Fruit fly (Drosophila melanogaster) whole organism, prepupa: ENCODE data around the gene CG42749.
A peak's percentile ranks its signal among the peaks of the same experiment; 100 is the strongest.

Experiments used
- CG10631 ChIP-seq: fragments of 200-800 bp; sonication (Bioruptor generic); optimal IDR thresholded peaks from 2 replicates; lab custom pipeline; 2016; ENCODE audit warnings: missing biosample characterization, missing genetic modification characterization
- CG10669 ChIP-seq: fragments of 200-800 bp; sonication (Bioruptor generic); optimal IDR thresholded peaks from 3 replicates; lab custom pipeline; 2018; ENCODE audit warnings: missing biosample characterization, mild to moderate bottlenecking, missing genetic modification characterization, moderate library complexity
- CG11294 ChIP-seq: fragments of 200-800 bp; sonication (Bioruptor generic); IDR thresholded peaks from 2 replicates; pipeline ENCODE4 v1.3.6; 2022; ENCODE audit warnings: missing biosample characterization, missing genetic modification characterization
- CG11762 ChIP-seq: fragments of 200-800 bp; sonication (Bioruptor generic); optimal IDR thresholded peaks from 3 replicates; lab custom pipeline; 2016; ENCODE audit warnings: missing biosample characterization, missing genetic modification characterization; ENCODE audit not compliant: insufficient read depth
- CG1621 ChIP-seq: fragments of 200-800 bp; sonication (Bioruptor generic); optimal IDR thresholded peaks from 3 replicates; lab custom pipeline; 2018; ENCODE audit warnings: missing biosample characterization, mild to moderate bottlenecking, missing genetic modification characterization
- CG16779 ChIP-seq: fragments of 200-800 bp; sonication (Bioruptor generic); optimal IDR thresholded peaks from 3 replicates; lab custom pipeline; 2017; ENCODE audit warnings: missing biosample characterization, mild to moderate bottlenecking, missing genetic modification characterization
- CG3032 ChIP-seq: fragments of 200-800 bp; optimal IDR thresholded peaks from 2 replicates; lab custom pipeline; 2019; ENCODE audit warnings: missing biosample characterization, mild to moderate bottlenecking, missing genetic modification characterization, moderate library complexity
- CG32006 ChIP-seq: fragments of 200-800 bp; sonication (Bioruptor generic); optimal IDR thresholded peaks from 3 replicates; lab custom pipeline; 2017; ENCODE audit warnings: missing biosample characterization, mild to moderate bottlenecking, missing genetic modification characterization
- CG34406 ChIP-seq: fragments of 200-800 bp; sonication (Bioruptor generic); optimal IDR thresholded peaks from 3 replicates; lab custom pipeline; 2016; ENCODE audit warnings: missing biosample characterization, missing genetic modification characterization
- CG3919 ChIP-seq: fragments of 200-800 bp; sonication (Bioruptor generic); optimal IDR thresholded peaks from 3 replicates; lab custom pipeline; 2016; ENCODE audit warnings: missing biosample characterization, missing genetic modification characterization
- CG6163 ChIP-seq: fragments of 200-800 bp; sonication (Bioruptor generic); IDR thresholded peaks from 3 replicates; pipeline ENCODE4 v1.3.6; 2022; ENCODE audit warnings: missing biosample characterization, missing genetic modification characterization
- CG6808 ChIP-seq: fragments of 200-800 bp; sonication (Bioruptor generic); optimal IDR thresholded peaks from 3 replicates; lab custom pipeline; 2017; ENCODE audit warnings: missing biosample characterization, missing genetic modification characterization, mild to moderate bottlenecking, moderate library complexity, missing genetic modification reagents
- CG6854 ChIP-seq: fragments of 200-800 bp; sonication (Bioruptor generic); optimal IDR thresholded peaks from 2 replicates; lab custom pipeline; 2017; ENCODE audit warnings: missing biosample characterization, mild to moderate bottlenecking, missing genetic modification characterization
- CG8119 ChIP-seq: fragments of 200-800 bp; sonication (Bioruptor generic); IDR thresholded peaks from 3 replicates; pipeline ENCODE4 v1.3.6; 2022; ENCODE audit warnings: missing biosample characterization, missing genetic modification characterization
- CG8319 ChIP-seq: fragments of 200-800 bp; sonication (Bioruptor generic); optimal IDR thresholded peaks from 3 replicates; lab custom pipeline; 2016; ENCODE audit warnings: missing biosample characterization, missing genetic modification characterization
- CG8632 ChIP-seq: fragments of 200-800 bp; sonication (Bioruptor generic); optimal IDR thresholded peaks from 3 replicates; lab custom pipeline; 2016; ENCODE audit warnings: missing biosample characterization, missing genetic modification characterization
- Eip75B ChIP-seq: fragments of 200-800 bp; sonication (Bioruptor generic); optimal IDR thresholded peaks from 3 replicates; lab custom pipeline; 2016; ENCODE audit warnings: missing biosample characterization, missing genetic modification characterization
- Eip78C ChIP-seq: fragments of 200-800 bp; sonication (Bioruptor generic); peaks from one replicate; lab custom pipeline; 2016; ENCODE audit warnings: missing biosample characterization, missing genetic modification characterization
- Eip93F ChIP-seq: fragments of 200-800 bp; sonication (Bioruptor generic); optimal IDR thresholded peaks from 2 replicates; lab custom pipeline; 2016; ENCODE audit warnings: missing biosample characterization, mild to moderate bottlenecking, missing genetic modification characterization
- Ets21C ChIP-seq: fragments of 200-800 bp; sonication (Bioruptor generic); optimal IDR thresholded peaks from 3 replicates; lab custom pipeline; 2016; ENCODE audit warnings: missing biosample characterization, missing genetic modification characterization
- Ets96B ChIP-seq: fragments of 200-800 bp; optimal IDR thresholded peaks from 2 replicates; lab custom pipeline; 2019; ENCODE audit warnings: missing biosample characterization, mild to moderate bottlenecking, missing genetic modification characterization, moderate library complexity
- Gug ChIP-seq: fragments of 200-800 bp; sonication (Bioruptor generic); IDR thresholded peaks from 2 replicates; pipeline ENCODE4 v1.3.6; 2022; ENCODE audit warnings: missing biosample characterization, missing genetic modification characterization
- Hr38 ChIP-seq: sonication (Bioruptor generic); optimal IDR thresholded peaks from 2 replicates; lab custom pipeline; 2016; ENCODE audit warnings: missing biosample characterization, missing genetic modification characterization
- Hr39 ChIP-seq: fragments of 200-800 bp; sonication (Bioruptor generic); optimal IDR thresholded peaks from 2 replicates; lab custom pipeline; 2016; ENCODE audit warnings: missing biosample characterization, missing genetic modification characterization
- Hr4 ChIP-seq: fragments of 200-800 bp; sonication (Bioruptor generic); optimal IDR thresholded peaks from 3 replicates; lab custom pipeline; 2016; ENCODE audit warnings: missing biosample characterization, missing genetic modification characterization
- Met ChIP-seq: fragments of 200-800 bp; sonication (Bioruptor generic); optimal IDR thresholded peaks from 3 replicates; lab custom pipeline; 2016; ENCODE audit warnings: missing biosample characterization, missing genetic modification characterization
- OdsH ChIP-seq: fragments of 200-800 bp; sonication (Bioruptor generic); optimal IDR thresholded peaks from 3 replicates; lab custom pipeline; 2016; ENCODE audit warnings: missing biosample characterization, missing genetic modification characterization
- Sox102F ChIP-seq: fragments of 200-800 bp; sonication (Bioruptor generic); optimal IDR thresholded peaks from 2 replicates; lab custom pipeline; 2016; ENCODE audit warnings: missing biosample characterization, mild to moderate bottlenecking, missing genetic modification characterization
- Sox14 ChIP-seq: fragments of 200-800 bp; sonication (Bioruptor generic); optimal IDR thresholded peaks from 3 replicates; lab custom pipeline; 2016; ENCODE audit warnings: missing biosample characterization, missing genetic modification characterization
- Sox15 ChIP-seq: fragments of 200-800 bp; sonication (Bioruptor generic); optimal IDR thresholded peaks from 3 replicates; lab custom pipeline; 2016; ENCODE audit warnings: missing biosample characterization, missing genetic modification characterization
- achi ChIP-seq: fragments of 200-800 bp; sonication (Bioruptor generic); optimal IDR thresholded peaks from 3 replicates; lab custom pipeline; 2016; ENCODE audit warnings: missing biosample characterization, missing genetic modification characterization
- acj6 ChIP-seq: fragments of 200-800 bp; sonication (Bioruptor generic); optimal IDR thresholded peaks from 3 replicates; lab custom pipeline; 2016; ENCODE audit warnings: missing biosample characterization, missing genetic modification characterization
- cyc ChIP-seq: fragments of 200-800 bp; sonication (Bioruptor generic); optimal IDR thresholded peaks from 3 replicates; lab custom pipeline; 2016; ENCODE audit warnings: missing biosample characterization, missing genetic modification characterization
- dac ChIP-seq: fragments of 200-800 bp; sonication (Bioruptor generic); optimal IDR thresholded peaks from 2 replicates; lab custom pipeline; 2017; ENCODE audit warnings: missing biosample characterization, mild to moderate bottlenecking, missing genetic modification characterization
- eg ChIP-seq: fragments of 200-800 bp; sonication (Bioruptor generic); IDR thresholded peaks from 3 replicates; pipeline ENCODE4 v1.3.6; 2022; ENCODE audit warnings: missing biosample characterization, missing genetic modification characterization
- fd59A ChIP-seq: fragments of 200-800 bp; sonication (Bioruptor generic); optimal IDR thresholded peaks from 2 replicates; lab custom pipeline; 2017; ENCODE audit warnings: missing biosample characterization, mild to moderate bottlenecking, missing genetic modification characterization, missing genetic modification reagents
- fd85E ChIP-seq: fragments of 200-800 bp; sonication (Bioruptor generic); optimal IDR thresholded peaks from 3 replicates; lab custom pipeline; 2016; ENCODE audit warnings: missing biosample characterization, missing genetic modification characterization
- fkh ChIP-seq: fragments of 200-800 bp; sonication (Bioruptor generic); optimal IDR thresholded peaks from 3 replicates; lab custom pipeline; 2017; ENCODE audit warnings: missing biosample characterization, mild to moderate bottlenecking, missing genetic modification characterization, moderate library complexity
- lz ChIP-seq: fragments of 200-800 bp; sonication (Bioruptor generic); optimal IDR thresholded peaks from 3 replicates; lab custom pipeline; 2016; ENCODE audit warnings: missing biosample characterization, missing genetic modification characterization
- net ChIP-seq: fragments of 200-800 bp; sonication (Bioruptor generic); optimal IDR thresholded peaks from 3 replicates; lab custom pipeline; 2016; ENCODE audit warnings: missing biosample characterization, missing genetic modification characterization
- pdm3 ChIP-seq: fragments of 200-800 bp; sonication (Bioruptor generic); optimal IDR thresholded peaks from 3 replicates; lab custom pipeline; 2016; ENCODE audit warnings: missing biosample characterization, missing genetic modification characterization
- salr ChIP-seq, 2 experiments: fragments of 200-800 bp; sonication (Bioruptor generic); optimal IDR thresholded peaks; 3 replicates each; lab custom pipeline; 2016 to 2018; ENCODE audit warnings: missing biosample characterization in 2 of 2, missing genetic modification characterization in 2 of 2, mild to moderate bottlenecking in 1 of 2
- spab ChIP-seq: fragments of 200-800 bp; sonication (Bioruptor generic); optimal IDR thresholded peaks from 2 replicates; lab custom pipeline; 2017; ENCODE audit warnings: missing biosample characterization, mild to moderate bottlenecking, missing genetic modification characterization, missing genetic modification reagents
- ss ChIP-seq, 2 experiments: fragments of 200-800 bp; sonication (Bioruptor generic); optimal IDR thresholded peaks; 2 replicates in 1 of 2; 3 replicates in 1 of 2; lab custom pipeline; 2017 to 2018; ENCODE audit warnings: mild to moderate bottlenecking in 2 of 2, missing biosample characterization in 2 of 2, missing genetic modification characterization in 2 of 2, moderate library complexity in 1 of 2
- svp ChIP-seq: fragments of 200-800 bp; sonication (Bioruptor generic); peaks from one replicate; lab custom pipeline; 2016; ENCODE audit warnings: missing biosample characterization, missing genetic modification characterization
- vri ChIP-seq: fragments of 200-800 bp; sonication (Bioruptor generic); optimal IDR thresholded peaks from 3 replicates; lab custom pipeline; 2016; ENCODE audit warnings: missing biosample characterization, mild to moderate bottlenecking, missing genetic modification characterization

CG42749 gene

dm6 chrX:5299957-5300356, 4.1 kb downstream of the CG42749 start:
- TF ChIP-seq CG6808 (GFP tag; lab: Kevin White, UChicago): no peak
- peak; percentile 12 for TF ChIP-seq Sox14 (GFP tag; lab: Kevin White, UChicago)
- TF ChIP-seq fd59A (GFP tag; lab: Kevin White, UChicago): peak; percentile 17
- peak; percentile 9; the same call in 1 of the 3 replicates for TF ChIP-seq CG6163 (GFP tag; lab: Robert Waterston, UW)
- TF ChIP-seq Sox15 (GFP tag; lab: Kevin White, UChicago): no peak
- TF ChIP-seq CG34406: no peak
- no peak for TF ChIP-seq spab (GFP tag; lab: Kevin White, UChicago)
- TF ChIP-seq Hr39 (GFP tag; lab: Kevin White, UChicago): peak; percentile 2
- TF ChIP-seq CG8119 (GFP tag; lab: Robert Waterston, UW): no peak
- TF ChIP-seq fkh (GFP tag; lab: Kevin White, UChicago): no peak
- no peak for TF ChIP-seq CG16779 (tag; lab: Kevin White, UChicago)
- TF ChIP-seq OdsH (GFP tag; lab: Kevin White, UChicago): no peak
- TF ChIP-seq pdm3 (GFP tag; lab: Kevin White, UChicago): no peak
- TF ChIP-seq CG3032 (tag; lab: Kevin White, UChicago): peak; percentile 27
- no peak for TF ChIP-seq Hr4 (GFP tag; lab: Kevin White, UChicago)
- peak; percentile 19 for TF ChIP-seq CG10631 (GFP tag; lab: Kevin White, UChicago)
- TF ChIP-seq Eip78C (GFP tag; lab: Kevin White, UChicago): peak; percentile 85
- TF ChIP-seq svp (GFP tag; lab: Kevin White, UChicago): peak; percentile 36
- no peak for TF ChIP-seq CG8632 (GFP tag; lab: Kevin White, UChicago)
- no peak for TF ChIP-seq Eip93F (GFP tag; lab: Kevin White, UChicago)
- TF ChIP-seq Eip75B (GFP tag; lab: Kevin White, UChicago): peak; percentile 4
- TF ChIP-seq lz: peak; percentile 19
- TF ChIP-seq CG6854 (GFP tag; lab: Kevin White, UChicago): no peak
- peak; percentile 13 for TF ChIP-seq Ets96B (tag; lab: Kevin White, UChicago)
- TF ChIP-seq vri (GFP tag; lab: Kevin White, UChicago): no peak
- peak; percentile 5 for TF ChIP-seq Met (GFP tag; lab: Kevin White, UChicago)
- TF ChIP-seq Gug (GFP tag; lab: Robert Waterston, UW): no peak
- no peak for TF ChIP-seq Sox102F (GFP tag; lab: Kevin White, UChicago)
- no peak for TF ChIP-seq CG10669 (GFP tag; lab: Kevin White, UChicago)
- no peak for TF ChIP-seq fd85E (GFP tag; lab: Kevin White, UChicago)
- peak; percentile 19 for TF ChIP-seq CG3919 (GFP tag; lab: Kevin White, UChicago)
- peak in 1 of 2 experiments; percentile 24 for TF ChIP-seq ss (GFP tag; optimal IDR thresholded peaks at IDR 0.05; lab: Kevin White, UChicago)
- TF ChIP-seq acj6 (GFP tag; lab: Kevin White, UChicago): peak; percentile 1
- no peak for TF ChIP-seq salr (GFP tag; optimal IDR thresholded peaks at IDR 0.05; lab: Kevin White, UChicago)

dm6 chrX:5300623-5301283, 4.9 kb downstream of the CG42749 start:
- no peak for TF ChIP-seq Hr38
- peak; percentile 91 for TF ChIP-seq Eip78C (GFP tag; lab: Kevin White, UChicago)
- TF ChIP-seq CG3032 (tag; lab: Kevin White, UChicago): peak; percentile 65
- TF ChIP-seq CG6808 (GFP tag; lab: Kevin White, UChicago): peak; percentile 66
- TF ChIP-seq svp (GFP tag; lab: Kevin White, UChicago): no peak
- peak; percentile 52 for TF ChIP-seq CG8632 (GFP tag; lab: Kevin White, UChicago)
- peak; percentile 45 to 71 for TF ChIP-seq ss (GFP tag; optimal IDR thresholded peaks at IDR 0.05; lab: Kevin White, UChicago)
- TF ChIP-seq CG11294 (GFP tag; lab: Robert Waterston, UW): no peak
- TF ChIP-seq CG1621 (tag; lab: Kevin White, UChicago): peak; percentile 60
- peak; percentile 46 for TF ChIP-seq CG8319 (GFP tag; lab: Kevin White, UChicago)
- no peak for TF ChIP-seq eg (GFP tag; lab: Robert Waterston, UW)
- no peak for TF ChIP-seq CG6854 (GFP tag; lab: Kevin White, UChicago)
- TF ChIP-seq CG10669 (GFP tag; lab: Kevin White, UChicago): peak; percentile 73
- no peak for TF ChIP-seq Met (GFP tag; lab: Kevin White, UChicago)
- no peak for TF ChIP-seq CG11762 (GFP tag; lab: Kevin White, UChicago)
- peak; percentile 65 for TF ChIP-seq fd59A (GFP tag; lab: Kevin White, UChicago)
- TF ChIP-seq dac (GFP tag; lab: Kevin White, UChicago): no peak
- TF ChIP-seq Sox15 (GFP tag; lab: Kevin White, UChicago): peak; percentile 27
- TF ChIP-seq CG16779 (tag; lab: Kevin White, UChicago): no peak
- TF ChIP-seq Ets96B (tag; lab: Kevin White, UChicago): peak; percentile 54
- TF ChIP-seq fkh (GFP tag; lab: Kevin White, UChicago): no peak
- peak; percentile 34 for TF ChIP-seq CG34406
- peak; percentile 12 for TF ChIP-seq net (GFP tag; lab: Kevin White, UChicago)
- peak; percentile 53 for TF ChIP-seq pdm3 (GFP tag; lab: Kevin White, UChicago)
- peak; percentile 46 for TF ChIP-seq achi (GFP tag; lab: Kevin White, UChicago)
- peak; percentile 30 for TF ChIP-seq cyc
- peak; percentile 67 for TF ChIP-seq Sox14 (GFP tag; lab: Kevin White, UChicago)
- TF ChIP-seq CG10631 (GFP tag; lab: Kevin White, UChicago): peak; percentile 48
- no peak for TF ChIP-seq CG32006
- TF ChIP-seq OdsH (GFP tag; lab: Kevin White, UChicago): peak; percentile 29
- peak; percentile 31 for TF ChIP-seq Ets21C
